Worm (Caenorhabditis elegans) whole organism, L1 larva: ENCODE measurements around the gene acy-1.

ENCODE experiments used
- C04F5.9 ChIP-seq: sonication (generic microtip); optimal IDR thresholded peaks from 2 replicates; lab custom pipeline; 2016; ENCODE audit warnings: missing genetic modification characterization, missing compliant biosample characterization
- Y116A8C.19 ChIP-seq: sonication (generic microtip); optimal IDR thresholded peaks from 2 replicates; lab custom pipeline; 2016; ENCODE audit warnings: missing compliant biosample characterization, missing genetic modification characterization, borderline replicate concordance
- aly-2 ChIP-seq: fragments of 150-350 bp; optimal IDR thresholded peaks from 2 replicates; lab custom pipeline; 2014; ENCODE audit warnings: missing biosample characterization, missing genetic modification characterization
- ama-1 ChIP-seq: fragments of 150-350 bp; optimal IDR thresholded peaks from 2 replicates; lab custom pipeline; 2014
- ceh-63 ChIP-seq: fragments of 200-800 bp; sonication (Bioruptor generic); optimal IDR thresholded peaks from 2 replicates; lab custom pipeline; 2018; ENCODE audit warnings: mild to moderate bottlenecking, missing genetic modification characterization, missing compliant biosample characterization
- ceh-8 ChIP-seq: fragments of 200-800 bp; sonication (Bioruptor generic); optimal IDR thresholded peaks from 2 replicates; lab custom pipeline; 2018; ENCODE audit warnings: mild to moderate bottlenecking, missing genetic modification characterization, moderate library complexity, missing compliant biosample characterization
- ceh-88 ChIP-seq: fragments of 200-800 bp; sonication (Bioruptor generic); IDR thresholded peaks from 2 replicates; pipeline ENCODE4 v1.3.6; 2022; ENCODE audit warnings: missing genetic modification characterization, missing compliant biosample characterization
- egl-27 ChIP-seq, 2 experiments: fragments of 150-350 bp in 1 of 2; sonication (generic microtip); optimal IDR thresholded peaks; 3 replicates each; lab custom pipeline; 2017 to 2018; ENCODE audit warnings: missing biosample characterization in 2 of 2, missing genetic modification characterization in 2 of 2, missing genetic modification reagents in 2 of 2
- elt-2 ChIP-seq: sonication (generic microtip); optimal IDR thresholded peaks from 2 replicates; lab custom pipeline; 2016; ENCODE audit warnings: missing genetic modification characterization, mild to moderate bottlenecking, inconsistent platforms, missing compliant biosample characterization, missing genetic modification reagents
- ets-5 ChIP-seq: fragments of 200-800 bp; sonication (Bioruptor generic); IDR thresholded peaks from 2 replicates; pipeline ENCODE4 v1.3.6; 2022; ENCODE audit warnings: missing genetic modification characterization, missing compliant biosample characterization
- fkh-10 ChIP-seq: sonication (generic microtip); optimal IDR thresholded peaks from 2 replicates; lab custom pipeline; 2017; ENCODE audit warnings: missing biosample characterization, missing genetic modification reagents, missing genetic modification characterization
- fkh-4 ChIP-seq: sonication (generic microtip); optimal IDR thresholded peaks from 2 replicates; lab custom pipeline; 2016; ENCODE audit warnings: missing compliant biosample characterization, missing genetic modification characterization, borderline replicate concordance
- fkh-8 ChIP-seq: sonication (generic microtip); optimal IDR thresholded peaks from 2 replicates; lab custom pipeline; 2016; ENCODE audit warnings: mild to moderate bottlenecking, missing genetic modification characterization, missing compliant biosample characterization
- grh-1 ChIP-seq: fragments of 200-800 bp; sonication (Bioruptor generic); IDR thresholded peaks from 2 replicates; pipeline ENCODE4 v1.3.6; 2022; ENCODE audit warnings: missing genetic modification reagents, missing genetic modification characterization, missing compliant biosample characterization
- hlh-17 ChIP-seq: fragments of 200-800 bp; sonication (Bioruptor generic); optimal IDR thresholded peaks from 2 replicates; lab custom pipeline; 2018; ENCODE audit warnings: missing genetic modification characterization, mild to moderate bottlenecking, missing compliant biosample characterization, moderate library complexity, borderline replicate concordance
- hlh-4 ChIP-seq: sonication (generic microtip); optimal IDR thresholded peaks from 2 replicates; lab custom pipeline; 2016; ENCODE audit warnings: mild to moderate bottlenecking, missing genetic modification characterization, missing compliant biosample characterization
- hpl-2 ChIP-seq: fragments of 150-350 bp; optimal IDR thresholded peaks from 2 replicates; lab custom pipeline; 2014; ENCODE audit warnings: missing biosample characterization, missing genetic modification reagents, missing genetic modification characterization
- irx-1 ChIP-seq: sonication (generic microtip); optimal IDR thresholded peaks from 2 replicates; lab custom pipeline; 2016; ENCODE audit warnings: missing genetic modification characterization, missing compliant biosample characterization
- jun-1 ChIP-seq: fragments of 150-350 bp; optimal IDR thresholded peaks from 2 replicates; lab custom pipeline; 2014; ENCODE audit warnings: missing biosample characterization, missing genetic modification reagents, missing genetic modification characterization
- lin-13 ChIP-seq: fragments of 150-350 bp; optimal IDR thresholded peaks from 2 replicates; lab custom pipeline; 2014; ENCODE audit warnings: missing biosample characterization, missing genetic modification reagents, missing genetic modification characterization
- lin-14 ChIP-seq: fragments of 200-800 bp; sonication (Bioruptor generic); optimal IDR thresholded peaks from 2 replicates; lab custom pipeline; 2018; ENCODE audit warnings: mild to moderate bottlenecking, missing genetic modification characterization, moderate library complexity, missing compliant biosample characterization
- lin-39 ChIP-seq: fragments of 150-350 bp; optimal IDR thresholded peaks from 2 replicates; lab custom pipeline; 2014; ENCODE audit warnings: missing biosample characterization, missing genetic modification reagents, missing genetic modification characterization
- lir-3 ChIP-seq: sonication (generic microtip); optimal IDR thresholded peaks from 2 replicates; lab custom pipeline; 2016; ENCODE audit warnings: mild to moderate bottlenecking, missing genetic modification characterization, moderate library complexity, missing compliant biosample characterization; ENCODE audit not compliant: poor library complexity
- lsy-2 ChIP-seq, 2 experiments: fragments of 150-350 bp; optimal IDR thresholded peaks; 2 replicates each; lab custom pipeline; 2014; ENCODE audit warnings: missing biosample characterization in 2 of 2, missing genetic modification characterization in 2 of 2
- mab-9 ChIP-seq: fragments of 200-800 bp; sonication (Bioruptor generic); IDR thresholded peaks from 2 replicates; pipeline ENCODE4 v1.3.6; 2022; ENCODE audit warnings: missing genetic modification reagents, missing genetic modification characterization, missing compliant biosample characterization
- mdl-1 ChIP-seq, 2 experiments: fragments of 150-350 bp; optimal IDR thresholded peaks; 2 replicates each; lab custom pipeline; 2014 to 2017; ENCODE audit warnings: missing biosample characterization in 2 of 2, missing genetic modification characterization in 2 of 2, inconsistent platforms in 1 of 2
- mef-2 ChIP-seq: fragments of 150-350 bp; optimal IDR thresholded peaks from 2 replicates; lab custom pipeline; 2014; ENCODE audit warnings: missing biosample characterization, missing genetic modification characterization
- mep-1 ChIP-seq: fragments of 150-350 bp; optimal IDR thresholded peaks from 2 replicates; lab custom pipeline; 2014; ENCODE audit warnings: missing biosample characterization, missing genetic modification characterization
- nhr-11 ChIP-seq: fragments of 150-350 bp; optimal IDR thresholded peaks from 2 replicates; lab custom pipeline; 2014; ENCODE audit warnings: missing biosample characterization, missing genetic modification characterization
- nhr-20 ChIP-seq: sonication (generic microtip); optimal IDR thresholded peaks from 2 replicates; lab custom pipeline; 2016; ENCODE audit warnings: mild to moderate bottlenecking, missing genetic modification characterization, missing compliant biosample characterization
- nhr-28 ChIP-seq: fragments of 150-350 bp; optimal IDR thresholded peaks from 2 replicates; lab custom pipeline; 2014; ENCODE audit warnings: missing biosample characterization, missing genetic modification characterization
- nhr-76 ChIP-seq: sonication (generic microtip); optimal IDR thresholded peaks from 2 replicates; lab custom pipeline; 2017; ENCODE audit warnings: missing biosample characterization, missing genetic modification characterization
- nhr-77 ChIP-seq: fragments of 150-350 bp; optimal IDR thresholded peaks from 2 replicates; lab custom pipeline; 2014; ENCODE audit warnings: missing biosample characterization, missing genetic modification characterization
- nhr-84 ChIP-seq: sonication (generic microtip); optimal IDR thresholded peaks from 2 replicates; lab custom pipeline; 2017; ENCODE audit warnings: missing biosample characterization, missing genetic modification characterization
- nhr-85 ChIP-seq: sonication (generic microtip); peaks from one replicate; lab custom pipeline; 2016; ENCODE audit warnings: missing genetic modification characterization, inconsistent platforms, missing compliant biosample characterization
- nhr-90 ChIP-seq: sonication (generic microtip); optimal IDR thresholded peaks from 2 replicates; lab custom pipeline; 2016; ENCODE audit warnings: mild to moderate bottlenecking, missing genetic modification characterization, missing compliant biosample characterization; ENCODE audit not compliant: poor library complexity
- pqm-1 ChIP-seq: sonication (generic microtip); optimal IDR thresholded peaks from 3 replicates; lab custom pipeline; 2017; ENCODE audit warnings: missing biosample characterization, missing genetic modification characterization
- rnt-1 ChIP-seq: sonication (generic microtip); optimal IDR thresholded peaks from 2 replicates; lab custom pipeline; 2016; ENCODE audit warnings: mild to moderate bottlenecking, missing genetic modification characterization, moderate library complexity, missing compliant biosample characterization
- snpc-4 ChIP-seq: fragments of 150-350 bp; optimal IDR thresholded peaks from 2 replicates; lab custom pipeline; 2014; ENCODE audit warnings: missing biosample characterization, missing genetic modification characterization
- snu-23 ChIP-seq: sonication (generic microtip); optimal IDR thresholded peaks from 2 replicates; lab custom pipeline; 2016; ENCODE audit warnings: missing genetic modification characterization, missing compliant biosample characterization
- sptf-1 ChIP-seq: fragments of 150-350 bp; optimal IDR thresholded peaks from 2 replicates; lab custom pipeline; 2014; ENCODE audit warnings: missing biosample characterization, missing genetic modification characterization
- sup-37 ChIP-seq: fragments of 200-800 bp; sonication (Bioruptor generic); optimal IDR thresholded peaks from 2 replicates; lab custom pipeline; 2018; ENCODE audit warnings: mild to moderate bottlenecking, missing genetic modification characterization, missing compliant biosample characterization
- tbx-2 ChIP-seq: sonication (generic microtip); optimal IDR thresholded peaks from 2 replicates; lab custom pipeline; 2016; ENCODE audit warnings: missing genetic modification characterization, missing compliant biosample characterization
- tlp-1 ChIP-seq: fragments of 150-350 bp; optimal IDR thresholded peaks from 2 replicates; lab custom pipeline; 2014; ENCODE audit warnings: missing biosample characterization, missing genetic modification characterization
- unc-62 ChIP-seq: fragments of 150-350 bp; optimal IDR thresholded peaks from 2 replicates; lab custom pipeline; 2014; ENCODE audit warnings: missing biosample characterization, missing genetic modification reagents, missing genetic modification characterization
- unc-86 ChIP-seq: sonication (generic microtip); optimal IDR thresholded peaks from 2 replicates; lab custom pipeline; 2016; ENCODE audit warnings: missing genetic modification characterization, missing compliant biosample characterization
- unc-98 ChIP-seq: fragments of 200-800 bp; sonication (Bioruptor generic); IDR thresholded peaks from 2 replicates; pipeline ENCODE4 v1.3.6; 2022; ENCODE audit warnings: missing genetic modification characterization, missing compliant biosample characterization
- vab-15 ChIP-seq: sonication (generic microtip); optimal IDR thresholded peaks from 2 replicates; lab custom pipeline; 2017; ENCODE audit warnings: missing genotype, mild to moderate bottlenecking, missing genetic modification characterization, missing compliant biosample characterization
- zip-4 ChIP-seq: fragments of 200-800 bp; sonication (Bioruptor generic); optimal IDR thresholded peaks from 2 replicates; lab custom pipeline; 2018; ENCODE audit warnings: mild to moderate bottlenecking, missing genetic modification characterization, moderate library complexity, missing compliant biosample characterization
- ztf-4 ChIP-seq: fragments of 150-350 bp; optimal IDR thresholded peaks from 2 replicates; lab custom pipeline; 2014; ENCODE audit warnings: missing biosample characterization, missing genetic modification characterization

acy-1 gene

ce11 chrIII:4754001-4754561 lies 32.2 kb downstream of the acy-1 start, which contains the start of the genes rps-0 and rbg-3 (continued):
- TF ChIP-seq mep-1 (tag; lab: Kevin White, UChicago) (peak; percentile 98), jun-1 (tag; lab: Kevin White, UChicago) (peak; percentile 90), nhr-28 (tag; lab: Kevin White, UChicago) (no peak), ceh-88 (peak; percentile 64), ceh-8 (GFP tag; lab: Kevin White, UChicago) (peak; percentile 90), pqm-1 (tag; lab: Kevin White, UChicago) (no peak), nhr-84 (tag; lab: Kevin White, UChicago) (no peak), C04F5.9 (tag; lab: Kevin White, UChicago) (peak; percentile 99), nhr-76 (tag; lab: Kevin White, UChicago) (no peak), tbx-2 (peak; percentile 93), grh-1 (GFP tag; lab: Robert Waterston, UW) (peak; percentile 79), vab-15 (tag; lab: Kevin White, UChicago) (peak; percentile 77), snpc-4 (tag; lab: Kevin White, UChicago) (peak; percentile 47), hpl-2 (GFP tag; lab: Kevin White, UChicago) (peak; percentile 55), unc-86 (tag; lab: Kevin White, UChicago) (peak; percentile 88), mab-9 (peak; percentile 72), fkh-4 (tag; lab: Kevin White, UChicago) (peak; percentile 52), zip-4 (GFP tag; lab: Kevin White, UChicago) (peak; percentile 74), lir-3 (peak; percentile 75), mef-2 (tag; lab: Kevin White, UChicago) (peak; percentile 57), irx-1 (tag; lab: Kevin White, UChicago) (peak; percentile 85), mdl-1 (tag; optimal IDR thresholded peaks at IDR 0.05; lab: Kevin White, UChicago) (peak in 1 of 2 experiments; percentile 84), lsy-2 (tag; optimal IDR thresholded peaks at IDR 0.05; lab: Kevin White, UChicago) (peak; percentile 97), snu-23 (GFP tag; lab: Kevin White, UChicago) (peak; percentile 96), nhr-90 (tag; lab: Kevin White, UChicago) (peak; percentile 89), sup-37 (GFP tag; lab: Kevin White, UChicago) (peak; percentile 38), nhr-20 (tag; lab: Kevin White, UChicago) (peak; percentile 91), egl-27 (tag; optimal IDR thresholded peaks at IDR 0.05; lab: Kevin White, UChicago) (no peak), ztf-4 (peak; percentile 84), lin-13 (GFP tag; lab: Kevin White, UChicago) (peak; percentile 90), sptf-1 (no peak), ama-1 (lab: Kevin White, UChicago) (no peak), unc-98 (GFP tag; lab: Robert Waterston, UW) (no peak; the same call in 1 of the 2 replicates), fkh-10 (peak; percentile 42), tlp-1 (tag; lab: Kevin White, UChicago) (no peak), lin-14 (GFP tag; lab: Kevin White, UChicago) (peak; percentile 95), fkh-8 (peak; percentile 94), hlh-4 (no peak), rnt-1 (peak; percentile 92), ceh-63 (GFP tag; lab: Kevin White, UChicago) (no peak), nhr-77 (tag; lab: Kevin White, UChicago) (peak; percentile 89), unc-62 (GFP tag; lab: Kevin White, UChicago) (no peak), hlh-17 (GFP tag; lab: Kevin White, UChicago) (no peak), aly-2 (peak; percentile 66), nhr-11 (tag; lab: Kevin White, UChicago) (peak; percentile 74), nhr-85 (tag; lab: Kevin White, UChicago) (peak; percentile 95), elt-2 (peak; percentile 49), Y116A8C.19 (tag; lab: Kevin White, UChicago) (no peak), lin-39 (peak; percentile 77), ets-5 (GFP tag; lab: Robert Waterston, UW) (no peak)
- TF ChIP-seq, all 84 proteins: peak for 61
